Fruit fly (Drosophila melanogaster): ENCODE measurements around the gene CG15386.
A peak's percentile ranks its signal among the peaks of the same experiment; 100 is the strongest.

Gene CG15386

DNA sequence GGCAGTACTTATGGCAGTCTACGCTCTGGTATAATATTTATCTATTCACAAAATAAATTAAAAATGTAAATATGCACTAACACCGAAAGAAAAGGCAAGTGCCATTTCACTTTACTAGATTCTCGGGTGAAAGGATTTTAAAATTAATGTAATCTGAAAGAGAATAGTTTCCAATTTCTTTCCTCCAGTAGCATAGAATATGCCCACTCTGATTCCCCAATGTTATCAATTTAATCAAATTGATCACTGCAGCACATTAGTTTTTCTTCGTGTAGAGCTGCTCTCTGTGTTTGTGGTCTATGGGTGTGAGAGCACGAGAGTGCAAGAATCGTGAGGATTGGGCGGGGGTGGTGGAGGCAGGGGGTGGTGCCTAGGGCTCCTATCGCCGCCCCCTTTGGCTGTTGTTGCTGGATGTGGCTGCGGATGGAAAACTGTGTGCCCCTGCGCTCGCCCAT is 15.9 kb downstream of the CG15386 start:
- TF ChIP-seq toe (GFP tag; optimal IDR thresholded peaks at IDR 0.05) = peak; percentile 97
- peak; percentile 96 for TF ChIP-seq CG7045 (GFP tag; optimal IDR thresholded peaks at IDR 0.05)
- peak; percentile 86 for TF ChIP-seq CG1620 (GFP tag; optimal IDR thresholded peaks at IDR 0.05)
- peak; percentile 97 for TF ChIP-seq CG12768 (GFP tag; optimal IDR thresholded peaks at IDR 0.05)
- peak; percentile 88 for TF ChIP-seq CG14711 (tag; optimal IDR thresholded peaks at IDR 0.05)
- peak; percentile 90 for TF ChIP-seq ovo (GFP tag; optimal IDR thresholded peaks at IDR 0.05)
- TF ChIP-seq Crg-1 (GFP tag; optimal IDR thresholded peaks at IDR 0.05) = peak; percentile 91
- peak; percentile 94 for TF ChIP-seq CG33017 (tag; optimal IDR thresholded peaks at IDR 0.05)
- TF ChIP-seq Clk (GFP tag; optimal IDR thresholded peaks at IDR 0.05) = peak; percentile 89
- no peak for TF ChIP-seq cnc (optimal IDR thresholded peaks at IDR 0.05)
- TF ChIP-seq pad (GFP tag; optimal IDR thresholded peaks at IDR 0.05) = peak; percentile 75
- peak; percentile 69 for TF ChIP-seq cic (GFP tag; optimal IDR thresholded peaks at IDR 0.05)
- peak; percentile 93 for TF ChIP-seq CG7101 (tag; optimal IDR thresholded peaks at IDR 0.05)
- TF ChIP-seq Mnt (GFP tag; optimal IDR thresholded peaks at IDR 0.05) = peak; percentile 65
- TF ChIP-seq Hr96 (GFP tag; optimal IDR thresholded peaks at IDR 0.05) = peak; percentile 88
- no peak for TF ChIP-seq tj (GFP tag; optimal IDR thresholded peaks at IDR 0.05)
- TF ChIP-seq CG5204 (GFP tag; optimal IDR thresholded peaks at IDR 0.05) = peak; percentile 96
- peak; percentile 85 for TF ChIP-seq bab1 (GFP tag; optimal IDR thresholded peaks at IDR 0.05)
- peak; percentile 97 for TF ChIP-seq kay (GFP tag; ENCODE audit: borderline replicate concordance)
- peak; percentile 96 for TF ChIP-seq CG11617 (GFP tag; optimal IDR thresholded peaks at IDR 0.05)

DNA sequence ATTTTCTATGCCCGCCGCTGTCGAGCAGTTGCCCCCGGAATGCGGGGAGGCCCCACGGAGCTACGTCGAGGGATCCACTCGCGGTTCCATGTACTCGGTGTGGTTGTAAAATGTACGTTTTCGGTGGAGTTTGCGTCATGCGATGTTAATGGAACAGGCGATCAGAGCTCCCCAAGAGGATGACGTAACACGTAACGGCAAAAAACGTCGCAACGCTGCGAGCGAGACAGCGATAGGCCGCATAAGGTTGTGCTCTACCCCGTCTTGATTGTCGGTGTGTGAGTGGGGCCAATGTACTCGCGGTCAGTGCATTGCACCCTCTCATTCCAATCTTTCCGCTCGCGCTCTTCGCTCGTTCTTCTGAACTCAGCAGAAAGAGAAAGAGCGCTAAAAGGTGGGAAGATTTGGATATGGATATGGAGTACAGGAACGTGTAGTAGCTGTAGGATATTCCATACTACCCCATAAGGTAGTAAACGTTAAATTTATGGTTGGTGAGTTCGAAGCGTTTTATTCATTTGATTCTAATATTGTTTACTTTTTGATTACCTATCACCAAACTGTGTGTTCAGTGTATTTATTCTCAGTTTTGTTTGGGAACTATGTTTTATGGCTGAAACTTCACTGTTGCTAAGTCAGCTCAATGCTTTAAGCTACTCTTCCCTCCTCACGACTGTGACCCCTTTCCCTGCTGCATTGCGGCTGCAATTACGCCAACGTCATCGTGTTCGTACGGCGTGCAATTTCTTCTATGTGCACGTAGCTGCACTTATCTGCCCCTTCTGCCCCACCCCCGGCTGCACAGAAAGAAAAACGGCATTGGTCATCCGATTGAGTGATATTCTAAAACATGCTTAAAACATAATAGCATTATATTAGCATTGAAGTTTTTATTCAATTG is 16.7 kb downstream of the CG15386 start:
- TF ChIP-seq CG14711 (tag; optimal IDR thresholded peaks at IDR 0.05) (peak; percentile 23), Hr96 (GFP tag; optimal IDR thresholded peaks at IDR 0.05) (peak; percentile 71), Clk (GFP tag; optimal IDR thresholded peaks at IDR 0.05) (peak; percentile 14), ovo (GFP tag; optimal IDR thresholded peaks at IDR 0.05) (peak; percentile 99), toe (GFP tag; optimal IDR thresholded peaks at IDR 0.05) (no peak), pad (GFP tag; optimal IDR thresholded peaks at IDR 0.05) (peak; percentile 97), CG12768 (GFP tag; optimal IDR thresholded peaks at IDR 0.05) (peak; percentile 59), cic (GFP tag; optimal IDR thresholded peaks at IDR 0.05) (peak; percentile 86), CG33017 (tag; optimal IDR thresholded peaks at IDR 0.05) (peak; percentile 6), CG11617 (GFP tag; optimal IDR thresholded peaks at IDR 0.05) (no peak), CG1620 (GFP tag; optimal IDR thresholded peaks at IDR 0.05) (no peak), tj (GFP tag; optimal IDR thresholded peaks at IDR 0.05) (peak; percentile 97), CG7101 (tag; optimal IDR thresholded peaks at IDR 0.05) (no peak), CG5204 (GFP tag; optimal IDR thresholded peaks at IDR 0.05) (no peak), CG7045 (GFP tag; optimal IDR thresholded peaks at IDR 0.05) (no peak), bab1 (GFP tag; optimal IDR thresholded peaks at IDR 0.05) (peak; percentile 18), Mnt (GFP tag; optimal IDR thresholded peaks at IDR 0.05) (peak; percentile 68), Crg-1 (GFP tag; optimal IDR thresholded peaks at IDR 0.05) (no peak), kay (GFP tag; ENCODE audit: borderline replicate concordance) (no peak), cnc (optimal IDR thresholded peaks at IDR 0.05) (peak; percentile 51 to 63)

DNA sequence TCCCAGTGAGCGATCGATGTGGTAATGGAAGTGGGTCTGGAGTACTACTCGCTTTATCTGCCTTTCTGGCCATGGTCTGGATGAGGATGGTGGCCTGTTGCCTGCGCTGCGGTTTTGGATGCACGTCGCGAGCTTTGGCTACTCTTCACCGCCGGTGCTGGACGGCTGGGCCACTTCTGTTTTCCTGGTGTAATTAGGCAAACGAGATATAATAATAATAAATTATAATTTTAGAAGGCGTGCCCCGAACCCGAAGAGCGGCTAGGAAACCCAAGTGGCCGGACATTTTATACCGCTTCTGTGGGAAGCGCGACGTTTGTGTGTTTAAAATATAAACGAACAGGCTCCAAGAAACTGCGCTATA is 17.6 kb downstream of the CG15386 start:
- TF ChIP-seq ovo (GFP tag; optimal IDR thresholded peaks at IDR 0.05) (no peak), CG14711 (tag; optimal IDR thresholded peaks at IDR 0.05) (no peak), pad (GFP tag; optimal IDR thresholded peaks at IDR 0.05) (no peak), bab1 (GFP tag; optimal IDR thresholded peaks at IDR 0.05) (no peak), Crg-1 (GFP tag; optimal IDR thresholded peaks at IDR 0.05) (no peak), Hr96 (GFP tag; optimal IDR thresholded peaks at IDR 0.05) (no peak), Clk (GFP tag; optimal IDR thresholded peaks at IDR 0.05) (no peak), CG5204 (GFP tag; optimal IDR thresholded peaks at IDR 0.05) (no peak), CG1620 (GFP tag; optimal IDR thresholded peaks at IDR 0.05) (no peak), CG11617 (GFP tag; optimal IDR thresholded peaks at IDR 0.05) (no peak), CG33017 (tag; optimal IDR thresholded peaks at IDR 0.05) (no peak), Mnt (GFP tag; optimal IDR thresholded peaks at IDR 0.05) (no peak), cic (GFP tag; optimal IDR thresholded peaks at IDR 0.05) (no peak)

DNA sequence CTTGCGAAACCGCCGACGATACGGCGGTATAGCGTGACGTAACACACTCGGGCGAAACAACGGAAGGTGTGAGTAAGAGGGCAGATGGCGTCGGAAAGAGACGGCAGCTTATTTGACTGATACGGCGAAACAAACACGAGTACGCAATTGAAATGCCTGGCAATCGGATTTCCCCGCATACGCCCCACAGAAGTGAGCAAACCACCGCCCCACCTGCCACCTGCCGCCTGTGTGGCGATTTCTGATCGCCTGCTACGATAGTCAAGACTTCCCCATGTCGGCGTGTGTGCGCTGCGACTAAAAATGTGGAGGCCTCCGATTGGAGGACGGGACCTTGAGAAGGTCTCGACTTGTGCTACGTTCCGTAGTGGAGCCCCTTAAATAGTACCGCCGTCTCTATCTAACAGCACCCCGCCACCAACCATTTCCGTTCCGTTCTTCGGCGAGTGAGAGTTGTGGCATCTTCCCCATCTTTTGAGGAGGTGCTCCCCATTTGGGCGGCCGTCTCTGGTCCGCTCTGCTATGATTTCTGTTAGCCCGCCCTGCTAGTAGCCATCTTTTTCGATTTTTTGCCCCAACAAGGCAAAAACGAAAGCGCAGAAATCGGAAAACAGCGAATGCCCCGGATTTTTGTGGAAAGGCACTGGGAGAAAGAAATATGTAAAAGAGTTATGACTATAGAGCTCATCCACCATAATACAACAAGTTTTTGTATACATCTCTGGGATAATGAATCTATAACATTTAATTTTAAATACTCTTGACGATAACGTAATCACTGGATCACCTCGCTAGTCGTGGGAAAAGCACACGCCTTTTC is 18.2 kb downstream of the CG15386 start:
- peak; percentile 99 for TF ChIP-seq pad (GFP tag; optimal IDR thresholded peaks at IDR 0.05)
- TF ChIP-seq CG14711 (tag; optimal IDR thresholded peaks at IDR 0.05) = peak; percentile 66
- no peak for TF ChIP-seq bab1 (GFP tag; optimal IDR thresholded peaks at IDR 0.05)
- TF ChIP-seq CG7101 (tag; optimal IDR thresholded peaks at IDR 0.05) = peak; percentile 47
- peak; percentile 84 for TF ChIP-seq kay (GFP tag; ENCODE audit: borderline replicate concordance)
- TF ChIP-seq CG33017 (tag; optimal IDR thresholded peaks at IDR 0.05) = peak; percentile 52
- peak; percentile 47 for TF ChIP-seq Hr96 (GFP tag; optimal IDR thresholded peaks at IDR 0.05)
- TF ChIP-seq Clk (GFP tag; optimal IDR thresholded peaks at IDR 0.05) = no peak
- peak; percentile 92 for TF ChIP-seq Mnt (GFP tag; optimal IDR thresholded peaks at IDR 0.05)
- peak; percentile 26 for TF ChIP-seq CG11617 (GFP tag; optimal IDR thresholded peaks at IDR 0.05)
- TF ChIP-seq Crg-1 (GFP tag; optimal IDR thresholded peaks at IDR 0.05) = peak; percentile 6
- peak; percentile 20 for TF ChIP-seq CG5204 (GFP tag; optimal IDR thresholded peaks at IDR 0.05)
- TF ChIP-seq cic (GFP tag; optimal IDR thresholded peaks at IDR 0.05) = peak; percentile 93
- peak; percentile 67 for TF ChIP-seq tj (GFP tag; optimal IDR thresholded peaks at IDR 0.05)
- peak; percentile 16 for TF ChIP-seq CG12768 (GFP tag; optimal IDR thresholded peaks at IDR 0.05)
- peak; percentile 55 for TF ChIP-seq ovo (GFP tag; optimal IDR thresholded peaks at IDR 0.05)
- TF ChIP-seq CG7045 (GFP tag; optimal IDR thresholded peaks at IDR 0.05) = peak; percentile 13
- peak; percentile 36 for TF ChIP-seq CG1620 (GFP tag; optimal IDR thresholded peaks at IDR 0.05)
- no peak for TF ChIP-seq cnc (optimal IDR thresholded peaks at IDR 0.05)
- peak; percentile 49 for TF ChIP-seq toe (GFP tag; optimal IDR thresholded peaks at IDR 0.05)
